Worm (Caenorhabditis elegans): Measurements from ENCODE around the gene arrd-24.

DNA sequence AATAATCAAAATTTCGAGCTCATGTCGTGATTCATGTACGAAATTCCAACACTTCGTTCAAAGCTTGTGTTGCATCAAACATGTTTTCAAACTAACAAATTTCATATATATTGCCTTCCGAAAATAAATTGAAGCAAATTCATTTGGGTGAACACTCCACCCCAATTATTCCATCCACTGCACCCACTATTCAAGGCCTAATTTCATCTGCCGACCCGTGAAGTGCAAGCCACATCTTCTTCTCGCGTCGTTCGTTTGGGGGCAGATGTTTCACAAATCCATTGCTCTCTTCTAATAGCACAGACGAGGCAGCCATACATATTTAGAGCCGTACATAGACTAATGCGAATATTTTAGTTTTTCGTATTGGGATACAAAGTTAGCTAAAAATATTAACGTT, 36.1 kb downstream of the arrd-24 start:
- TF ChIP-seq him-1 (tag; optimal IDR thresholded peaks at IDR 0.05) (no peak), dao-5 (tag; optimal IDR thresholded peaks at IDR 0.05) (no peak), W03F9.2 (tag; optimal IDR thresholded peaks at IDR 0.05) (no peak)

Data from whole organism, L4/young adult.